Worm (Caenorhabditis elegans) whole organism, mixed stage, embryonic: ENCODE data around the gene T07D3.4.

Experiments used
- M03D4.4 ChIP-seq: sonication (generic microtip); optimal IDR thresholded peaks from 2 replicates; lab custom pipeline; 2017; ENCODE audit warnings: mild to moderate bottlenecking, missing genetic modification characterization, missing compliant biosample characterization
- elt-3 ChIP-seq: fragments of 150-350 bp; optimal IDR thresholded peaks from 2 replicates; lab custom pipeline; 2014; ENCODE audit warnings: missing biosample characterization, missing genetic modification characterization
- nhr-12 ChIP-seq: fragments of 150-350 bp; optimal IDR thresholded peaks from 2 replicates; lab custom pipeline; 2014; ENCODE audit warnings: missing biosample characterization, missing genetic modification characterization
- pha-4 ChIP-seq: fragments of 150-350 bp; optimal IDR thresholded peaks from 2 replicates; lab custom pipeline; 2018; ENCODE audit warnings: missing biosample characterization, missing genetic modification reagents, missing genetic modification characterization
- snpc-4 ChIP-seq: fragments of 150-350 bp; optimal IDR thresholded peaks from 2 replicates; lab custom pipeline; 2014; ENCODE audit warnings: missing biosample characterization, missing genetic modification characterization
- unc-62 ChIP-seq: fragments of 150-350 bp; optimal IDR thresholded peaks from 2 replicates; lab custom pipeline; 2014; ENCODE audit warnings: missing biosample characterization, missing genetic modification reagents, missing genetic modification characterization
- zip-8 ChIP-seq: fragments of 150-350 bp; optimal IDR thresholded peaks from 2 replicates; lab custom pipeline; 2014; ENCODE audit warnings: missing biosample characterization, missing genetic modification characterization
- ztf-11 ChIP-seq: fragments of 150-350 bp; optimal IDR thresholded peaks from 2 replicates; lab custom pipeline; 2014; ENCODE audit warnings: missing biosample characterization, missing genetic modification characterization

ce11 chrII:901632-902031 is 13.5 kb downstream of the T07D3.4 start, which contains the start of gene T07D3.2:
- TF ChIP-seq pha-4 (tag; lab: Kevin White, UChicago), result no peak
- TF ChIP-seq nhr-12, result no peak
- no peak for TF ChIP-seq ztf-11 (tag; lab: Kevin White, UChicago)
- TF ChIP-seq M03D4.4, result no peak
- TF ChIP-seq zip-8, result no peak
- no peak for TF ChIP-seq snpc-4 (tag; lab: Kevin White, UChicago)
- TF ChIP-seq elt-3 (tag; lab: Kevin White, UChicago), result no peak
- no peak for TF ChIP-seq unc-62 (GFP tag; lab: Kevin White, UChicago)
